Fruit fly (Drosophila melanogaster) whole organism, pupa: Measurements from ENCODE around the gene CG1275.

Experiments used
- CG10348 ChIP-seq: fragments of 200-800 bp; sonication (Bioruptor generic); IDR thresholded peaks from 2 replicates; pipeline ENCODE4 v1.3.6; 2022; ENCODE audit warnings: missing biosample characterization, missing genetic modification characterization
- CG12605 ChIP-seq: fragments of 200-800 bp; sonication (Bioruptor generic); IDR thresholded peaks from 2 replicates; pipeline ENCODE4 v1.3.6; 2022; ENCODE audit warnings: missing biosample characterization, missing genetic modification characterization
- CG13204 ChIP-seq: fragments of 200-800 bp; sonication (Bioruptor generic); optimal IDR thresholded peaks from 2 replicates; lab custom pipeline; 2018; ENCODE audit warnings: missing biosample characterization, mild to moderate bottlenecking, missing genetic modification characterization, moderate library complexity
- CG15710 ChIP-seq: fragments of 200-800 bp; sonication (Bioruptor generic); optimal IDR thresholded peaks from 2 replicates; lab custom pipeline; 2018; ENCODE audit warnings: missing biosample characterization, mild to moderate bottlenecking, missing genetic modification characterization, moderate library complexity
- CG17806 ChIP-seq: fragments of 200-800 bp; sonication (Bioruptor generic); optimal IDR thresholded peaks from 2 replicates; lab custom pipeline; 2018; ENCODE audit warnings: missing biosample characterization, mild to moderate bottlenecking, missing genetic modification characterization, moderate library complexity
- CG32121 ChIP-seq: fragments of 200-800 bp; sonication (Bioruptor generic); IDR thresholded peaks from 2 replicates; pipeline ENCODE4 v1.3.6; 2022; ENCODE audit warnings: missing biosample characterization, missing genetic modification characterization
- CG4496 ChIP-seq: fragments of 200-800 bp; sonication (Bioruptor generic); IDR thresholded peaks from 3 replicates; pipeline ENCODE4 v1.3.6; 2022; ENCODE audit warnings: missing biosample characterization, missing genetic modification characterization
- CG8301 ChIP-seq: fragments of 200-800 bp; sonication (Bioruptor generic); optimal IDR thresholded peaks from 2 replicates; lab custom pipeline; 2018; ENCODE audit warnings: missing biosample characterization, mild to moderate bottlenecking, missing genetic modification characterization
- CG9948 ChIP-seq: fragments of 200-800 bp; sonication (Bioruptor generic); optimal IDR thresholded peaks from 2 replicates; lab custom pipeline; 2018; ENCODE audit warnings: missing biosample characterization, mild to moderate bottlenecking, missing genetic modification characterization, moderate library complexity
- D1 ChIP-seq: fragments of 200-800 bp; sonication (Bioruptor generic); optimal IDR thresholded peaks from 2 replicates; lab custom pipeline; 2018; ENCODE audit warnings: missing biosample characterization, mild to moderate bottlenecking, missing genetic modification characterization, moderate library complexity
- EcR ChIP-seq: fragments of 200-800 bp; sonication (Bioruptor generic); optimal IDR thresholded peaks from 3 replicates; lab custom pipeline; 2019; ENCODE audit warnings: missing biosample characterization, missing genetic modification characterization, mild to moderate bottlenecking, moderate library complexity, missing genetic modification reagents
- Ets98B ChIP-seq: fragments of 200-800 bp; sonication (Bioruptor generic); IDR thresholded peaks from 2 replicates; pipeline ENCODE4 v1.3.6; 2022; ENCODE audit warnings: missing biosample characterization, missing genetic modification characterization

DNA sequence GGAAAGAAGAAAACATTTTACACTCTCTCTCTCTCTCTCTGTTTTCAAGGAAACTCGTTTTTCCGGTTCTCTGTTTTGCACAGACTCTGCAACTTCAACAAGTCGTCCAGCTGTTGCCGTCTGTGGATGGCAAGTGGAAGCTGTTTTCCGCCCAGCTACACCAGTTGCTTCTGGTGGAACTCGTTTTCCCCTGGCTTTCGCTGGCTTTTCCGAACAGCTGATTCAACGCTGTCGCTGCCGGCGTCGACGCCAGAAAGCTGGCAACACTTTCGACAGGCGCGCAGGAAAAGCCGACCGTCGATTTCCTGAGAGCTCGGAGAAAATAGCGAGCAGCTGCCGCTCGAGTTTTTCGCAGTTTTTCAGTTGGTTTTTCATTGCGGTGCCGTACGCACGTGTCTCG lies 25.3 kb upstream of the CG1275 start, which contains the start of gene MsR2:
- TF ChIP-seq CG13204 (GFP tag; lab: Kevin White, UChicago) (no peak), CG10348 (GFP tag; lab: Robert Waterston, UW) (no peak), Ets98B (GFP tag; lab: Robert Waterston, UW) (0 out of 2 replicates have a peak, but pooled peaks have one; percentile 11), D1 (no peak), CG15710 (tag; lab: Kevin White, UChicago) (no peak), EcR (GFP tag; lab: Kevin White, UChicago) (no peak), CG17806 (no peak), CG8301 (tag; lab: Kevin White, UChicago) (no peak), CG9948 (no peak), CG4496 (peak; percentile 74; the same call in 2 of the 3 replicates), CG32121 (GFP tag; lab: Robert Waterston, UW) (no peak), CG12605 (GFP tag; lab: Robert Waterston, UW) (peak; percentile 90)
